Worm (Caenorhabditis elegans) whole organism, late embryonic: ENCODE results near the gene atg-18.

ENCODE experiments used
- F13H6.1 ChIP-seq: sonication (generic microtip); optimal IDR thresholded peaks from 2 replicates; lab custom pipeline; 2016; ENCODE audit warnings: missing genetic modification characterization, missing compliant biosample characterization
- K09A11.1 ChIP-seq: sonication (generic microtip); optimal IDR thresholded peaks from 2 replicates; lab custom pipeline; 2017; ENCODE audit warnings: antibody characterized with exemption, mild to moderate bottlenecking, missing genetic modification characterization, missing compliant biosample characterization; ENCODE audit not compliant: insufficient read depth
- ahr-1 ChIP-seq: sonication (generic microtip); optimal IDR thresholded peaks from 2 replicates; lab custom pipeline; 2016; ENCODE audit warnings: missing genetic modification characterization, missing compliant biosample characterization
- ceh-14 ChIP-seq: sonication (generic microtip); optimal IDR thresholded peaks from 2 replicates; lab custom pipeline; 2016; ENCODE audit warnings: missing genotype, missing genetic modification characterization, missing compliant biosample characterization
- ceh-2 ChIP-seq: sonication (generic microtip); optimal IDR thresholded peaks from 2 replicates; lab custom pipeline; 2016; ENCODE audit warnings: missing genotype, missing genetic modification characterization, missing compliant biosample characterization
- ceh-22 ChIP-seq: sonication (generic microtip); optimal IDR thresholded peaks from 2 replicates; lab custom pipeline; 2017; ENCODE audit warnings: missing biosample characterization, missing genetic modification characterization
- ceh-30 ChIP-seq: fragments of 150-350 bp; optimal IDR thresholded peaks from 2 replicates; lab custom pipeline; 2014; ENCODE audit warnings: missing biosample characterization, missing genetic modification characterization
- ceh-34 ChIP-seq: sonication (generic microtip); optimal IDR thresholded peaks from 2 replicates; lab custom pipeline; 2016; ENCODE audit warnings: mild to moderate bottlenecking, missing genetic modification characterization, missing compliant biosample characterization
- ceh-45 ChIP-seq: fragments of 200-800 bp; sonication (Bioruptor generic); IDR thresholded peaks from 2 replicates; pipeline ENCODE4 v1.3.6; 2022; ENCODE audit warnings: missing genetic modification reagents, missing genetic modification characterization, missing compliant biosample characterization
- ceh-6 ChIP-seq: fragments of 200-800 bp; sonication (Bioruptor generic); optimal IDR thresholded peaks from 2 replicates; lab custom pipeline; 2018; ENCODE audit warnings: mild to moderate bottlenecking, missing genetic modification characterization, missing compliant biosample characterization
- che-1 ChIP-seq: sonication (generic microtip); optimal IDR thresholded peaks from 2 replicates; lab custom pipeline; 2016; ENCODE audit warnings: mild to moderate bottlenecking, missing genetic modification characterization, missing compliant biosample characterization
- elt-2 ChIP-seq: sonication (generic microtip); optimal IDR thresholded peaks from 2 replicates; lab custom pipeline; 2016; ENCODE audit warnings: missing genetic modification reagents, missing genetic modification characterization, missing compliant biosample characterization
- eyg-1 ChIP-seq: sonication (generic microtip); optimal IDR thresholded peaks from 2 replicates; lab custom pipeline; 2016; ENCODE audit warnings: missing genotype, missing genetic modification characterization, missing compliant biosample characterization
- fkh-6 ChIP-seq: sonication (generic microtip); optimal IDR thresholded peaks from 2 replicates; lab custom pipeline; 2016; ENCODE audit warnings: missing genetic modification characterization, missing compliant biosample characterization
- hlh-30 ChIP-seq: sonication (generic microtip); optimal IDR thresholded peaks from 2 replicates; lab custom pipeline; 2017; ENCODE audit warnings: antibody characterized with exemption, missing genetic modification characterization, missing compliant biosample characterization; ENCODE audit not compliant: insufficient read depth
- hlh-8 ChIP-seq: sonication (generic microtip); optimal IDR thresholded peaks from 2 replicates; lab custom pipeline; 2016; ENCODE audit warnings: missing genotype, missing genetic modification characterization, missing compliant biosample characterization
- lim-6 ChIP-seq: sonication (generic microtip); optimal IDR thresholded peaks from 2 replicates; lab custom pipeline; 2016; ENCODE audit warnings: missing genetic modification characterization, missing compliant biosample characterization
- lin-11 ChIP-seq: fragments of 200-800 bp; sonication (Bioruptor generic); optimal IDR thresholded peaks from 2 replicates; lab custom pipeline; 2018; ENCODE audit warnings: mild to moderate bottlenecking, missing genetic modification characterization, missing compliant biosample characterization
- mec-3 ChIP-seq: sonication (generic microtip); optimal IDR thresholded peaks from 2 replicates; lab custom pipeline; 2016; ENCODE audit warnings: borderline replicate concordance, missing genetic modification characterization, missing compliant biosample characterization
- nhr-232 ChIP-seq: sonication (generic microtip); optimal IDR thresholded peaks from 2 replicates; lab custom pipeline; 2016; ENCODE audit warnings: missing genetic modification characterization, missing compliant biosample characterization
- npax-4 ChIP-seq: sonication (generic microtip); optimal IDR thresholded peaks from 2 replicates; lab custom pipeline; 2016; ENCODE audit warnings: missing genetic modification characterization, missing compliant biosample characterization
- pat-9 ChIP-seq: fragments of 200-800 bp; sonication (Bioruptor generic); optimal IDR thresholded peaks from 2 replicates; lab custom pipeline; 2018; ENCODE audit warnings: mild to moderate bottlenecking, missing genetic modification characterization, moderate library complexity, missing compliant biosample characterization
- pax-1 ChIP-seq: fragments of 150-350 bp; optimal IDR thresholded peaks from 2 replicates; lab custom pipeline; 2014; ENCODE audit warnings: missing biosample characterization, missing genetic modification characterization
- pha-2 ChIP-seq: sonication (generic microtip); optimal IDR thresholded peaks from 2 replicates; lab custom pipeline; 2017; ENCODE audit warnings: mild to moderate bottlenecking, missing genetic modification characterization, missing compliant biosample characterization
- ref-2 ChIP-seq: sonication (generic microtip); optimal IDR thresholded peaks from 2 replicates; lab custom pipeline; 2016; ENCODE audit warnings: missing genetic modification characterization, missing compliant biosample characterization
- rnt-1 ChIP-seq: sonication (generic microtip); optimal IDR thresholded peaks from 2 replicates; lab custom pipeline; 2016; ENCODE audit warnings: missing genetic modification characterization, missing compliant biosample characterization
- sox-2 ChIP-seq: fragments of 200-800 bp; sonication (Bioruptor generic); IDR thresholded peaks from 2 replicates; pipeline ENCODE4 v1.3.6; 2022; ENCODE audit warnings: missing genetic modification reagents, missing genetic modification characterization, missing compliant biosample characterization
- tbx-7 ChIP-seq: sonication (generic microtip); optimal IDR thresholded peaks from 2 replicates; lab custom pipeline; 2016; ENCODE audit warnings: missing genotype, missing genetic modification characterization, missing compliant biosample characterization
- ttx-3 ChIP-seq: sonication (generic microtip); optimal IDR thresholded peaks from 2 replicates; lab custom pipeline; 2016; ENCODE audit warnings: missing genetic modification reagents, missing genetic modification characterization, missing compliant biosample characterization
- unc-42 ChIP-seq: sonication (generic microtip); optimal IDR thresholded peaks from 2 replicates; lab custom pipeline; 2016; ENCODE audit warnings: missing genotype, missing genetic modification characterization, missing compliant biosample characterization
- unc-55 ChIP-seq: sonication (generic microtip); optimal IDR thresholded peaks from 2 replicates; lab custom pipeline; 2017; ENCODE audit warnings: missing biosample characterization, missing genetic modification reagents, missing genetic modification characterization
- unc-86 ChIP-seq: sonication (generic microtip); optimal IDR thresholded peaks from 2 replicates; lab custom pipeline; 2016; ENCODE audit warnings: missing genetic modification characterization, missing compliant biosample characterization
- ztf-16 ChIP-seq: sonication (generic microtip); optimal IDR thresholded peaks from 2 replicates; lab custom pipeline; 2017; ENCODE audit warnings: missing genetic modification characterization, missing compliant biosample characterization

Gene atg-18

DNA sequence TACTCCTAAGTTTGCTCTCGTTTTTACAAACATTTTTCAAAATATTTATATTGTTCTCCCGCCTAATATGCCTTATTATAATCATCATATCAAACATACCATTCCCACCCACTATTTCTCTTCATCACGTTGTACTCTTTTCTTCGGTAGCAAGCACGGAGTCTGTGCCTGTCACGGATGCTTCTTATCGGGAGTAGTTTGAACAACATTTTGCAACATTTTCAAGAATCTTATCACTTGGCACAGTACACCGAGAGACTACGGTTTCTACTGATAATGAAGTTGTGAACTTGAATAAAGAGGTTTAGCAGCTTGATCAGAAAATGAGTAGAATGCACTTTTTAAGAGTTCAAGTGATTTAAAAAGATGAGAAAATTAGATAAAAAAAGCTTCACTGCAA lies 17.1 kb upstream of the atg-18 start:
- TF ChIP-seq ceh-2 (tag; lab: Kevin White, UChicago) (no peak), ahr-1 (tag; lab: Kevin White, UChicago) (no peak), elt-2 (tag; lab: Kevin White, UChicago) (peak; percentile 81)

DNA sequence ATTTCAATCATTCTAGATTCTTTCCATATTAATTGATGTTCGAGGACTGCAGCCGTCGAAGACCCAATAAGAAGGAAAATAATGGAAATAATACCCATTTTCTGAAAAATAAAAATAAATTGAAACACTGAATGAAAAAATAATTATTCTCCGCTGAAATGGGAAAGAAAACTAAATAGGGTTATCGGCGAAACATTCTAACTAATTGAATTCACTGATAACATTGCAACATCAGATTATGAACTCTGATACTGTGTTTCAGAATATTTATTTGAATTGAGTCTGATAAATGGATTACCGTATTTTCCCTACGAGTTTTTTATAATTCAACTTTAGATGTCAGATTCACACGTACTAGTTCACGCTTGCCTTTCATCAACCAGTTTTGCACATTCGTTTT lies 12.0 kb upstream of the atg-18 start, which contains the start of gene asp-13:
asp-13 (minus strand) TSS at position 101 of the 400 bp plus-strand sequence.
- TF ChIP-seq lim-6 (tag; lab: Kevin White, UChicago) (no peak), mec-3 (no peak), pha-2 (tag; lab: Kevin White, UChicago) (no peak), ceh-22 (tag; lab: Kevin White, UChicago) (no peak), npax-4 (tag; lab: Kevin White, UChicago) (no peak), ceh-45 (GFP tag; lab: Robert Waterston, UW) (no peak)

DNA sequence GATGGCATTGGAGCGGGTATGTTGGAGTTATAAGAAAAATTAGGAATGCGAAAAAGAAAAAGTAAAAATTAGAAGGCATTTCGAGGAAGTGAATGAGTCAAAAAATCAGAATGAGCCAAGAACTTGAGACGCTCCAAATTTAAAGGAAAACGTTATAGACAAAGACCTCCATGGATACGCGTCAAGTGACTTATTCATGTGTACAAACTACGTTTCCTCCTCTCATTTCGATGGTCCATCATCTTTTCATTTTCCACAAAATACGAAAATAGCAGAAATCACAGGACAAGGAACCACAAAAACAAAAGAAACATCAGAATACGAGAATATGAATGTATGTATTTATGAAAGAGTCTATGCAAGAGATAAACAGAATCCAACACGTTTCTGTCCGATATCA lies 10.1 kb upstream of the atg-18 start, which contains the start of gene F28A12.3:
F28A12.3 (minus strand) TSS at position 101 of the 400 bp plus-strand sequence.
- TF ChIP-seq ceh-30 (no peak), unc-86 (no peak), che-1 (no peak), ref-2 (tag; lab: Kevin White, UChicago) (no peak), ceh-22 (tag; lab: Kevin White, UChicago) (no peak), pha-2 (tag; lab: Kevin White, UChicago) (no peak), nhr-232 (tag; lab: Kevin White, UChicago) (no peak), ttx-3 (tag; lab: Kevin White, UChicago) (no peak), ceh-14 (no peak), unc-42 (no peak), mec-3 (no peak), sox-2 (GFP tag; lab: Robert Waterston, UW) (no peak), lin-11 (no peak), fkh-6 (tag; lab: Kevin White, UChicago) (no peak), ahr-1 (tag; lab: Kevin White, UChicago) (no peak), F13H6.1 (no peak), tbx-7 (no peak)

DNA sequence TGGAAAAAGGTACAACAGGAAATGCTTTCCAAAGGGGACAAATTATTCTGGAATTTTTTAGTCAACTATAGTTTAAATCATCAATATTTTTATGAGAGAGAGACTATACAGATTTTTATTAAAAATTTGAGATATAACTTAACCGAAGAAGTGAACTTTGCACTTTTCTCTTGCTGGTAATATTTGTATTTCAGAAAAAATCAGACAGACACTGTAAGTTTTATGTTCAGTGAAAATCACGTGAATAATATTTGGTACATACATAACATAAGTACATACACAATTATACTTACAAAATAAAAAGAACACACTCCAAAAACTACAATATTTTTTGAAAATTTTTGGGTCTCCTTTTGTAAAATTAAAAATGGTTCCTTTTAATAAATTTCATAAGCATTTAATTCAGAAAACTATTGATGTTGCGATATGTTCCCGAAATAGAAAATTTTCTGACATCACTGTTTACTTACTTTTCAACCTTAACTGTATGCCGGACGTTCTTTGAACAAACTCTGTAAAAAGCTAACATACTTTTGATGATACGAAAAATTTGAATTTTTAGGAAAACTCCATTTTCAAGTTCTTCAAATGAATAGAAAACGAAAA lies 6.6 kb upstream of the atg-18 start, which contains the start of the genes F28A12.10 and acd-4:
F28A12.10 (minus strand) TSS at position 101 of the 606 bp plus-strand sequence.
acd-4 (plus strand) TSS at position 556 of the 606 bp plus-strand sequence.
- TF ChIP-seq pax-1 (tag; lab: Kevin White, UChicago) (no peak), nhr-232 (tag; lab: Kevin White, UChicago) (no peak), ceh-30 (no peak), K09A11.1 (tag; lab: Kevin White, UChicago) (no peak), ceh-34 (tag; lab: Kevin White, UChicago) (no peak)

DNA sequence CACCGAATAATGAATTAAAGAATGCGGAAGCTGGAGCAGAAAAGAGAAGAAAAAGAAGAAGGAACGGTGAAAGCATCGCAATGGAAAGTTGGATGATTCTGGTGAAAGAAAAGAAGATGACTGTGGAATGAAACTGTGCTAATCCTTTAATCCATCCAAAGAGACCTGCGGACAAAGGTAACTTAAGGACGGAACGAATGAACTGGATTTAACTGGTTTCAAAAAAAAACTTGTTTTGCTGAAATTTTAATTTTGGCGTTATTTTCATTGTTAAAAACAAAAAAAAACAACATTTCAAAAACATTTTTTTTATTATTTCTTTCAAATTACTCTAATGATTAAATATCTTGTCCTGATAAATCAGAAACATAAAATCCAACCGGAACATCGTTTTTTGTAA lies 5.8 kb upstream of the atg-18 start, which contains the start of gene grl-12:
grl-12 (minus strand) TSS at position 101 of the 400 bp plus-strand sequence.
- no peak for TF ChIP-seq eyg-1 (tag; lab: Kevin White, UChicago)
- TF ChIP-seq hlh-30: no peak
- no peak for TF ChIP-seq ztf-16 (tag; lab: Kevin White, UChicago)
- TF ChIP-seq ceh-6: no peak
- TF ChIP-seq pax-1 (tag; lab: Kevin White, UChicago): no peak
- TF ChIP-seq tbx-7: no peak
- TF ChIP-seq pat-9 (tag; lab: Kevin White, UChicago): no peak
- no peak for TF ChIP-seq unc-55 (GFP tag; lab: Kevin White, UChicago)
- no peak for TF ChIP-seq hlh-8 (tag; lab: Kevin White, UChicago)
- no peak for TF ChIP-seq rnt-1
- TF ChIP-seq, all 69 proteins: peak for 0
